Worm (Caenorhabditis elegans) whole organism, L1 larva: ENCODE results near the gene hsp-1.

Experiments
- elt-2 ChIP-seq: sonication (generic microtip); optimal IDR thresholded peaks from 2 replicates; lab custom pipeline; 2016; ENCODE audit warnings: missing genetic modification characterization, mild to moderate bottlenecking, inconsistent platforms, missing compliant biosample characterization, missing genetic modification reagents
- lin-35 ChIP-seq, 2 experiments: fragments of 150-350 bp; optimal IDR thresholded peaks; 2 replicates each; lab custom pipeline; 2014; ENCODE audit warnings: missing biosample characterization in 2 of 2, missing genetic modification characterization in 2 of 2, missing genetic modification reagents in 2 of 2
- lin-39 ChIP-seq: fragments of 150-350 bp; optimal IDR thresholded peaks from 2 replicates; lab custom pipeline; 2014; ENCODE audit warnings: missing biosample characterization, missing genetic modification reagents, missing genetic modification characterization
- lsy-2 ChIP-seq, 2 experiments: fragments of 150-350 bp; optimal IDR thresholded peaks; 2 replicates each; lab custom pipeline; 2014; ENCODE audit warnings: missing biosample characterization in 2 of 2, missing genetic modification characterization in 2 of 2
- nhr-85 ChIP-seq: sonication (generic microtip); peaks from one replicate; lab custom pipeline; 2016; ENCODE audit warnings: missing genetic modification characterization, inconsistent platforms, missing compliant biosample characterization
- pqm-1 ChIP-seq: sonication (generic microtip); optimal IDR thresholded peaks from 3 replicates; lab custom pipeline; 2017; ENCODE audit warnings: missing biosample characterization, missing genetic modification characterization
- snpc-4 ChIP-seq: fragments of 150-350 bp; optimal IDR thresholded peaks from 2 replicates; lab custom pipeline; 2014; ENCODE audit warnings: missing biosample characterization, missing genetic modification characterization
- sptf-1 ChIP-seq: fragments of 150-350 bp; optimal IDR thresholded peaks from 2 replicates; lab custom pipeline; 2014; ENCODE audit warnings: missing biosample characterization, missing genetic modification characterization
- unc-62 ChIP-seq: fragments of 150-350 bp; optimal IDR thresholded peaks from 2 replicates; lab custom pipeline; 2014; ENCODE audit warnings: missing biosample characterization, missing genetic modification reagents, missing genetic modification characterization
- ztf-11 ChIP-seq, 2 experiments: sonication (generic microtip); optimal IDR thresholded peaks; 2 replicates each; lab custom pipeline; 2016 to 2017; ENCODE audit warnings: missing genetic modification characterization in 2 of 2, missing biosample characterization in 1 of 2, missing compliant biosample characterization in 1 of 2

ce11 chrIV:17269042-17269441 lies 9.7 kb upstream of the hsp-1 start, which contains the start of gene atgp-1:
- TF ChIP-seq unc-62 (GFP tag; lab: Kevin White, UChicago) (no peak), nhr-85 (tag; lab: Kevin White, UChicago) (peak; percentile 63), sptf-1 (no peak), ztf-11 (tag; optimal IDR thresholded peaks at IDR 0.05; lab: Kevin White, UChicago) (no peak), lsy-2 (tag; optimal IDR thresholded peaks at IDR 0.05; lab: Kevin White, UChicago) (no peak), snpc-4 (no peak), elt-2 (tag; lab: Kevin White, UChicago) (no peak), lin-35 (GFP tag; optimal IDR thresholded peaks at IDR 0.05; lab: Kevin White, UChicago) (no peak), lin-39 (tag; lab: Kevin White, UChicago) (no peak), pqm-1 (no peak)
